Fruit fly (Drosophila melanogaster): ENCODE measurements around the gene CG7950.

The CG7950 gene

dm6 chr3R:30095855-30096254 lies 39.2 kb downstream of the CG7950 start (continued):
- TF ChIP-seq Ets21C (GFP tag; optimal IDR thresholded peaks at IDR 0.05) (peak; percentile 29), CG32006 (GFP tag; optimal IDR thresholded peaks at IDR 0.05) (peak; percentile 94), CG6276 (GFP tag; optimal IDR thresholded peaks at IDR 0.05) (peak; percentile 92), Eip78C (GFP tag) (peak; percentile 77), Blimp-1 (GFP tag; optimal IDR thresholded peaks at IDR 0.05) (peak; percentile 17), salr (GFP tag; optimal IDR thresholded peaks at IDR 0.05) (peak; percentile 72 to 75), vri (GFP tag; optimal IDR thresholded peaks at IDR 0.05) (no peak), CG6792 (GFP tag; optimal IDR thresholded peaks at IDR 0.05) (peak; percentile 62), Lpt (GFP tag; optimal IDR thresholded peaks at IDR 0.05) (peak; percentile 84), net (GFP tag; optimal IDR thresholded peaks at IDR 0.05) (peak; percentile 86), cyc (GFP tag; optimal IDR thresholded peaks at IDR 0.05) (peak; percentile 44), Hr38 (GFP tag; optimal IDR thresholded peaks at IDR 0.05) (peak; percentile 62), esn (GFP tag; optimal IDR thresholded peaks at IDR 0.05) (peak; percentile 58), spab (GFP tag; optimal IDR thresholded peaks at IDR 0.05) (peak; percentile 72), CG10669 (GFP tag; optimal IDR thresholded peaks at IDR 0.05) (peak; percentile 77), CG8632 (GFP tag; optimal IDR thresholded peaks at IDR 0.05) (peak; percentile 42), CG11294 (GFP tag; IDR thresholded peaks at IDR 0.05) (peak; percentile 90), lz (GFP tag; optimal IDR thresholded peaks at IDR 0.05) (peak; percentile 65), acj6 (GFP tag; optimal IDR thresholded peaks at IDR 0.05) (peak; percentile 78), fd85E (GFP tag; optimal IDR thresholded peaks at IDR 0.05) (no peak), Sox14 (GFP tag; optimal IDR thresholded peaks at IDR 0.05) (peak; percentile 82), pdm3 (GFP tag; optimal IDR thresholded peaks at IDR 0.05) (peak; percentile 83), Eip93F (GFP tag; optimal IDR thresholded peaks at IDR 0.05) (no peak), Met (GFP tag; optimal IDR thresholded peaks at IDR 0.05) (peak; percentile 53), CG3919 (GFP tag; optimal IDR thresholded peaks at IDR 0.05) (peak; percentile 87), CG4318 (GFP tag; optimal IDR thresholded peaks at IDR 0.05) (peak; percentile 88), CG3032 (tag; optimal IDR thresholded peaks at IDR 0.05) (peak; percentile 78), CG6163 (GFP tag; IDR thresholded peaks at IDR 0.05) (peak; percentile 96)

dm6 chr3R:30098229-30098628 lies 41.6 kb downstream of the CG7950 start:
- TF ChIP-seq acj6 (GFP tag; optimal IDR thresholded peaks at IDR 0.05) (no peak), ss (GFP tag; optimal IDR thresholded peaks at IDR 0.05) (no peak), Sox14 (GFP tag; optimal IDR thresholded peaks at IDR 0.05) (no peak), CG11762 (GFP tag; optimal IDR thresholded peaks at IDR 0.05; ENCODE audit: insufficient read depth) (no peak), CG1621 (tag; optimal IDR thresholded peaks at IDR 0.05) (no peak), fd59A (GFP tag; optimal IDR thresholded peaks at IDR 0.05) (no peak), esn (GFP tag; optimal IDR thresholded peaks at IDR 0.05) (no peak), CG6854 (GFP tag; optimal IDR thresholded peaks at IDR 0.05) (no peak), lz (GFP tag; optimal IDR thresholded peaks at IDR 0.05) (no peak), CG10669 (GFP tag; optimal IDR thresholded peaks at IDR 0.05) (no peak), Met (GFP tag; optimal IDR thresholded peaks at IDR 0.05) (no peak), CG8119 (GFP tag; IDR thresholded peaks at IDR 0.05) (no peak)

dm6 chr3R:30099341-30099871 lies 42.7 kb downstream of the CG7950 start:
- TF ChIP-seq Met (GFP tag; optimal IDR thresholded peaks at IDR 0.05) (peak; percentile 39), CG3032 (tag; optimal IDR thresholded peaks at IDR 0.05) (no peak), CG6163 (GFP tag; IDR thresholded peaks at IDR 0.05) (peak; percentile 84), Ets21C (GFP tag; optimal IDR thresholded peaks at IDR 0.05) (no peak), spab (GFP tag; optimal IDR thresholded peaks at IDR 0.05) (no peak), CG4318 (GFP tag; optimal IDR thresholded peaks at IDR 0.05) (no peak), Ets96B (tag; optimal IDR thresholded peaks at IDR 0.05) (no peak), svp (GFP tag) (peak; percentile 85), OdsH (GFP tag; optimal IDR thresholded peaks at IDR 0.05) (no peak), CG6792 (GFP tag; optimal IDR thresholded peaks at IDR 0.05) (peak; percentile 31), CG34406 (GFP tag; optimal IDR thresholded peaks at IDR 0.05) (peak; percentile 21), CG8632 (GFP tag; optimal IDR thresholded peaks at IDR 0.05) (no peak), fkh (GFP tag; optimal IDR thresholded peaks at IDR 0.05) (no peak), fd85E (GFP tag; optimal IDR thresholded peaks at IDR 0.05) (peak; percentile 16), eg (GFP tag; IDR thresholded peaks at IDR 0.05) (peak; percentile 82), CG16779 (tag; optimal IDR thresholded peaks at IDR 0.05) (peak; percentile 61), CG6808 (GFP tag; optimal IDR thresholded peaks at IDR 0.05) (no peak), CG6276 (GFP tag; optimal IDR thresholded peaks at IDR 0.05) (peak; percentile 12), CG3919 (GFP tag; optimal IDR thresholded peaks at IDR 0.05) (peak; percentile 21), dsx (GFP tag; optimal IDR thresholded peaks at IDR 0.05; ENCODE audit: poor library complexity, severe bottlenecking) (peak; percentile 38), Hr4 (GFP tag; optimal IDR thresholded peaks at IDR 0.05) (no peak), Hr38 (GFP tag; optimal IDR thresholded peaks at IDR 0.05) (no peak), Eip75B (GFP tag; optimal IDR thresholded peaks at IDR 0.05) (no peak), fd59A (GFP tag; optimal IDR thresholded peaks at IDR 0.05) (no peak), vri (GFP tag; optimal IDR thresholded peaks at IDR 0.05) (peak; percentile 64), CG8319 (GFP tag; optimal IDR thresholded peaks at IDR 0.05) (no peak)
